Worm (Caenorhabditis elegans) whole organism, mixed stage, embryonic: ENCODE measurements around the gene Y37B11A.3.

Experiments
- nhr-12 ChIP-seq: fragments of 150-350 bp; optimal IDR thresholded peaks from 2 replicates; lab custom pipeline; 2014; ENCODE audit warnings: missing biosample characterization, missing genetic modification characterization
- nhr-28 ChIP-seq: fragments of 150-350 bp; optimal IDR thresholded peaks from 2 replicates; lab custom pipeline; 2014; ENCODE audit warnings: missing biosample characterization, missing genetic modification characterization
- nhr-76 ChIP-seq: sonication (generic microtip); optimal IDR thresholded peaks from 2 replicates; lab custom pipeline; 2017; ENCODE audit warnings: missing biosample characterization, missing genetic modification characterization
- sptf-1 ChIP-seq: sonication (generic microtip); optimal IDR thresholded peaks from 2 replicates; lab custom pipeline; 2017; ENCODE audit warnings: mild to moderate bottlenecking, missing genetic modification characterization, moderate library complexity, missing compliant biosample characterization
- tbx-8 ChIP-seq: fragments of 200-800 bp; sonication (Bioruptor generic); optimal IDR thresholded peaks from 2 replicates; lab custom pipeline; 2018; ENCODE audit warnings: mild to moderate bottlenecking, missing genetic modification characterization, moderate library complexity, missing compliant biosample characterization

ce11 chrIII:5811957-5812356, 26.8 kb upstream of the Y37B11A.3 start:
- TF ChIP-seq nhr-28 (tag; lab: Kevin White, UChicago) (no peak), sptf-1 (no peak), tbx-8 (GFP tag; lab: Kevin White, UChicago) (no peak), nhr-76 (tag; lab: Kevin White, UChicago) (no peak), nhr-12 (no peak)
